Worm (Caenorhabditis elegans): Measurements from ENCODE around the gene cpf-1.

cpf-1 gene

ce11 chrII:8575184-8575583 lies 27.1 kb downstream of the cpf-1 start, which contains the start of gene puf-5:
Gene puf-5 (plus strand): TSS chrII:8575541.
- TF ChIP-seq F49E8.2 (tag; optimal IDR thresholded peaks at IDR 0.05; ENCODE audit: insufficient read depth): peak; percentile 73
- peak in 1 of 3 experiments; percentile 2 for TF ChIP-seq lin-35 (GFP tag; optimal IDR thresholded peaks at IDR 0.05)
- TF ChIP-seq lsl-1 (GFP tag; optimal IDR thresholded peaks at IDR 0.05): peak; percentile 88
- TF ChIP-seq die-1 (tag; optimal IDR thresholded peaks at IDR 0.05): no peak
- peak; percentile 25 for TF ChIP-seq tlf-1 (GFP tag; optimal IDR thresholded peaks at IDR 0.05)
- TF ChIP-seq snpc-1.1 (tag; optimal IDR thresholded peaks at IDR 0.05; ENCODE audit: insufficient read depth): peak; percentile 78
- TF ChIP-seq madf-6 (GFP tag; IDR thresholded peaks at IDR 0.05): peak; percentile 94
- peak; percentile 21 for TF ChIP-seq snpc-4 (GFP tag; optimal IDR thresholded peaks at IDR 0.05)
- peak in 1 of 4 experiments; percentile 22 for TF ChIP-seq snpc-4 (tag; optimal IDR thresholded peaks at IDR 0.05)
- TF ChIP-seq mxl-1 (tag; optimal IDR thresholded peaks at IDR 0.05): no peak
- TF ChIP-seq hsf-1 (GFP tag; IDR thresholded peaks at IDR 0.05): peak; percentile 65; the same call in 1 of the 2 replicates
- peak; percentile 85 for TF ChIP-seq xnd-1 (tag; optimal IDR thresholded peaks at IDR 0.05)
- TF ChIP-seq C17E4.6 (GFP tag; IDR thresholded peaks at IDR 0.05): no peak
- TF ChIP-seq ceh-91 (GFP tag; IDR thresholded peaks at IDR 0.05): peak; percentile 70
- TF ChIP-seq D2030.7 (GFP tag; IDR thresholded peaks at IDR 0.05): peak; percentile 79
- TF ChIP-seq attf-5 (GFP tag; optimal IDR thresholded peaks at IDR 0.05): no peak
- peak; percentile 63 for TF ChIP-seq dpl-1 (GFP tag; optimal IDR thresholded peaks at IDR 0.05)
- TF ChIP-seq unc-130 (GFP tag; optimal IDR thresholded peaks at IDR 0.05): peak; percentile 29
- 0 out of 2 replicates have a peak, but pooled peaks have one; percentile 56 for TF ChIP-seq Y95B8A.8 (GFP tag; IDR thresholded peaks at IDR 0.05)
- 0 out of 2 replicates have a peak, but pooled peaks have one; percentile 41 for TF ChIP-seq ekl-4 (GFP tag; IDR thresholded peaks at IDR 0.05)
- TF ChIP-seq F33H1.4 (GFP tag; IDR thresholded peaks at IDR 0.05): peak; percentile 67
- TF ChIP-seq nfya-1 (tag; optimal IDR thresholded peaks at IDR 0.05; ENCODE audit: borderline replicate concordance, insufficient read depth): no peak
- TF ChIP-seq nfya-2 (GFP tag; IDR thresholded peaks at IDR 0.05): no peak
- TF ChIP-seq akir-1 (GFP tag; optimal IDR thresholded peaks at IDR 0.05): no peak
- 0 out of 2 replicates have a peak, but pooled peaks have one; percentile 11 for TF ChIP-seq dox-1 (GFP tag; IDR thresholded peaks at IDR 0.05)
- TF ChIP-seq aptf-2 (GFP tag; conservative IDR thresholded peaks at IDR 0.05): no peak
- no peak for TF ChIP-seq Y53F4B.3 (GFP tag; IDR thresholded peaks at IDR 0.05)
- peak; percentile 44 for TF ChIP-seq lin-54 (GFP tag; optimal IDR thresholded peaks at IDR 0.05)
- peak; percentile 17 for TF ChIP-seq snpc-1.3 (tag; optimal IDR thresholded peaks at IDR 0.05; ENCODE audit: insufficient read depth)
- TF ChIP-seq hmg-1.2 (GFP tag; IDR thresholded peaks at IDR 0.05): no peak
- TF ChIP-seq somi-1 (GFP tag; optimal IDR thresholded peaks at IDR 0.05): no peak
- TF ChIP-seq tbp1 (GFP tag; optimal IDR thresholded peaks at IDR 0.05): peak; percentile 15
- TF ChIP-seq efl-1 (GFP tag; optimal IDR thresholded peaks at IDR 0.05): peak; percentile 95
- TF ChIP-seq snpc-3.4 (tag; optimal IDR thresholded peaks at IDR 0.05): peak; percentile 78
- peak; percentile 88 for TF ChIP-seq madf-8 (GFP tag; conservative IDR thresholded peaks at IDR 0.05)

ce11 chrII:8573044-8573443 lies 29.2 kb downstream of the cpf-1 start, which contains the start of gene F54C9.7:
Gene F54C9.7 (plus strand): TSS chrII:8573344.
- TF ChIP-seq let-607 (tag; optimal IDR thresholded peaks at IDR 0.05) (no peak), pbrm-1 (GFP tag; IDR thresholded peaks at IDR 0.05) (no peak), bed-1 (GFP tag; IDR thresholded peaks at IDR 0.05) (no peak), ama-1 (optimal IDR thresholded peaks at IDR 0.05) (no peak), ama-1 (GFP tag; optimal IDR thresholded peaks at IDR 0.05) (no peak), lin-35 (GFP tag; optimal IDR thresholded peaks at IDR 0.05) (no peak), pha-4 (tag; optimal IDR thresholded peaks at IDR 0.05) (no peak), mcd-1 (GFP tag; IDR thresholded peaks at IDR 0.05) (no peak), hlh-26 (GFP tag; conservative IDR thresholded peaks at IDR 0.05) (no peak), tbx-9 (tag; optimal IDR thresholded peaks at IDR 0.05; ENCODE audit: borderline replicate concordance) (no peak), cebp-2 (GFP tag; IDR thresholded peaks at IDR 0.05) (no peak)

Data from whole organism, young adult.